Worm (Caenorhabditis elegans) whole organism, mixed stage, embryonic: ENCODE results near the gene byn-1.
A peak's percentile ranks its signal among the peaks of the same experiment; 100 is the strongest.

Experiments used
- ceh-39 ChIP-seq: fragments of 150-350 bp; optimal IDR thresholded peaks from 2 replicates; lab custom pipeline; 2014; ENCODE audit warnings: missing biosample characterization, missing genetic modification characterization
- ceh-43 ChIP-seq: fragments of 200-800 bp; sonication (Bioruptor generic); optimal IDR thresholded peaks from 2 replicates; lab custom pipeline; 2018; ENCODE audit warnings: mild to moderate bottlenecking, missing genetic modification characterization, moderate library complexity, missing compliant biosample characterization
- ceh-83 ChIP-seq: fragments of 200-800 bp; sonication (Bioruptor generic); optimal IDR thresholded peaks from 2 replicates; lab custom pipeline; 2018; ENCODE audit warnings: mild to moderate bottlenecking, missing genetic modification characterization, missing compliant biosample characterization
- ces-1 ChIP-seq: fragments of 150-350 bp; optimal IDR thresholded peaks from 2 replicates; lab custom pipeline; 2014; ENCODE audit warnings: missing biosample characterization, missing genetic modification reagents, missing genetic modification characterization
- cnd-1 ChIP-seq: fragments of 200-800 bp; sonication (Bioruptor generic); optimal IDR thresholded peaks from 2 replicates; lab custom pipeline; 2018; ENCODE audit warnings: mild to moderate bottlenecking, missing genetic modification characterization, missing compliant biosample characterization
- drap-1 ChIP-seq: fragments of 200-800 bp; sonication (Bioruptor generic); optimal IDR thresholded peaks from 3 replicates; lab custom pipeline; 2018; ENCODE audit warnings: mild to moderate bottlenecking, missing genetic modification characterization, missing compliant biosample characterization
- elt-1 ChIP-seq: sonication (generic microtip); optimal IDR thresholded peaks from 2 replicates; lab custom pipeline; 2017; ENCODE audit warnings: missing genetic modification characterization, mild to moderate bottlenecking, missing compliant biosample characterization, antibody characterized with exemption, moderate library complexity, borderline replicate concordance; ENCODE audit not compliant: insufficient read depth
- elt-3 ChIP-seq: fragments of 150-350 bp; optimal IDR thresholded peaks from 2 replicates; lab custom pipeline; 2014; ENCODE audit warnings: missing biosample characterization, missing genetic modification characterization
- ham-2 ChIP-seq: fragments of 200-800 bp; sonication (Bioruptor generic); optimal IDR thresholded peaks from 2 replicates; lab custom pipeline; 2018; ENCODE audit warnings: mild to moderate bottlenecking, missing genetic modification characterization, missing compliant biosample characterization
- hlh-1 ChIP-seq: fragments of 150-350 bp; optimal IDR thresholded peaks from 2 replicates; lab custom pipeline; 2014; ENCODE audit warnings: missing biosample characterization, missing genetic modification reagents, missing genetic modification characterization
- lin-13 ChIP-seq: fragments of 150-350 bp; optimal IDR thresholded peaks from 2 replicates; lab custom pipeline; 2014; ENCODE audit warnings: missing biosample characterization, missing genetic modification characterization
- lsy-2 ChIP-seq: fragments of 150-350 bp; optimal IDR thresholded peaks from 2 replicates; lab custom pipeline; 2014; ENCODE audit warnings: missing biosample characterization, missing genetic modification characterization
- mab-5 ChIP-seq: fragments of 150-350 bp; optimal IDR thresholded peaks from 2 replicates; lab custom pipeline; 2014; ENCODE audit warnings: missing biosample characterization, missing genetic modification characterization
- mls-2 ChIP-seq: sonication (generic microtip); optimal IDR thresholded peaks from 2 replicates; lab custom pipeline; 2016; ENCODE audit warnings: mild to moderate bottlenecking, missing genetic modification characterization, moderate library complexity, missing compliant biosample characterization
- nhr-12 ChIP-seq: fragments of 150-350 bp; optimal IDR thresholded peaks from 2 replicates; lab custom pipeline; 2014; ENCODE audit warnings: missing biosample characterization, missing genetic modification characterization
- nhr-237 ChIP-seq: fragments of 150-350 bp; optimal IDR thresholded peaks from 2 replicates; lab custom pipeline; 2014; ENCODE audit warnings: missing biosample characterization, missing genetic modification characterization
- nhr-28 ChIP-seq: fragments of 150-350 bp; optimal IDR thresholded peaks from 2 replicates; lab custom pipeline; 2014; ENCODE audit warnings: missing biosample characterization, missing genetic modification characterization
- nhr-76 ChIP-seq: sonication (generic microtip); optimal IDR thresholded peaks from 2 replicates; lab custom pipeline; 2017; ENCODE audit warnings: missing biosample characterization, missing genetic modification characterization
- pha-4 ChIP-seq: fragments of 150-350 bp; optimal IDR thresholded peaks from 2 replicates; lab custom pipeline; 2018; ENCODE audit warnings: missing biosample characterization, missing genetic modification reagents, missing genetic modification characterization
- snpc-4 ChIP-seq: fragments of 150-350 bp; optimal IDR thresholded peaks from 2 replicates; lab custom pipeline; 2014; ENCODE audit warnings: missing biosample characterization, missing genetic modification characterization
- sptf-1 ChIP-seq: sonication (generic microtip); optimal IDR thresholded peaks from 2 replicates; lab custom pipeline; 2017; ENCODE audit warnings: mild to moderate bottlenecking, missing genetic modification characterization, moderate library complexity, missing compliant biosample characterization
- tbx-8 ChIP-seq: fragments of 200-800 bp; sonication (Bioruptor generic); optimal IDR thresholded peaks from 2 replicates; lab custom pipeline; 2018; ENCODE audit warnings: mild to moderate bottlenecking, missing genetic modification characterization, moderate library complexity, missing compliant biosample characterization
- unc-120 ChIP-seq: sonication (generic microtip); optimal IDR thresholded peaks from 2 replicates; lab custom pipeline; 2017; ENCODE audit warnings: missing genetic modification characterization, missing compliant biosample characterization; ENCODE audit not compliant: poor library complexity, severe bottlenecking
- unc-39 ChIP-seq: fragments of 150-350 bp; optimal IDR thresholded peaks from 2 replicates; lab custom pipeline; 2014; ENCODE audit warnings: missing biosample characterization, missing genetic modification characterization
- unc-62 ChIP-seq: fragments of 150-350 bp; optimal IDR thresholded peaks from 2 replicates; lab custom pipeline; 2014; ENCODE audit warnings: missing biosample characterization, missing genetic modification reagents, missing genetic modification characterization
- ztf-11 ChIP-seq: fragments of 150-350 bp; optimal IDR thresholded peaks from 2 replicates; lab custom pipeline; 2014; ENCODE audit warnings: missing biosample characterization, missing genetic modification characterization

Gene byn-1

DNA sequence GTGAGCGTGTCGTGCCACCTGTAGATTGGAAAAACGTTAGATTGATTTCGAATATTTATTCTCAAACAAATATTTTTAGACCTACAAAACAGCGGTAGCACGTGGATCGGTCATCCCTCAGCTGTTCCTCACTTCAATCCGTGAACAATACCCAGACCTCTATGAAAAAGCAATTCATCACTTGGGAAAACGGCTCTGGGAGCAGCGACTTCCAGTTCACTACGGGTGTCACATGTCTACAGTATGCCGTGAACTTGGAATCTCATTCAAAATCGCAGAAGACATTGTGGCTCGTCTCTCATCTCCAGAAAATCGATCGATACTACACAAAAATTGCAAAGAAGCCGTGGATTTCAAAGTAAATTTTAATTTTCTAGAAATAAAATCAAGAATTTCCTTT lies 27.3 kb upstream of the byn-1 start:
- TF ChIP-seq ceh-39 (no peak), elt-1 (tag; lab: Kevin White, UChicago) (no peak), unc-62 (GFP tag; lab: Kevin White, UChicago) (no peak), unc-120 (tag; lab: Kevin White, UChicago) (no peak)

DNA sequence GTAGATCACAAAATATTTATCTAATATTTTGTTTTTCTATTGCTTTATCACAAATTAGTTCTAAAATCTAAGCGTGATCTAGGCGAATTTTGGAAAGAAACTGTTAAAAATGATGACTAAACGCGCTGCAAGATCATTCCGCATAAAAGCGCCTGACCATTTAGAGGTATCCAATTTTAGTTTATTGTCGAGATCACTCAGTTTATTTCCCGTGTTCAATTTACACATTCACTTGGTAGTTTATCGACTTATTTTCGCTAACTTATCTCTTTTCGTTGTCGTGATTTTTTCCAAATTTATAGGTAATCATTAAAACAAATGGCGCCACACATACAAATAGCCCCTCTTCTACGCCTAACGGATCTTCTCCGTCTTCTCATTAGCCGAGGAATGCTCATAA lies 25.4 kb upstream of the byn-1 start, which contains the start of gene T07E3.2:
T07E3.2 (plus strand) TSS at position 301 of the 400 bp plus-strand sequence.
- TF ChIP-seq tbx-8 (GFP tag; lab: Kevin White, UChicago): no peak
- no peak for TF ChIP-seq unc-120 (tag; lab: Kevin White, UChicago)
- TF ChIP-seq ztf-11 (tag; lab: Kevin White, UChicago): no peak
- no peak for TF ChIP-seq sptf-1 (tag; lab: Kevin White, UChicago)

DNA sequence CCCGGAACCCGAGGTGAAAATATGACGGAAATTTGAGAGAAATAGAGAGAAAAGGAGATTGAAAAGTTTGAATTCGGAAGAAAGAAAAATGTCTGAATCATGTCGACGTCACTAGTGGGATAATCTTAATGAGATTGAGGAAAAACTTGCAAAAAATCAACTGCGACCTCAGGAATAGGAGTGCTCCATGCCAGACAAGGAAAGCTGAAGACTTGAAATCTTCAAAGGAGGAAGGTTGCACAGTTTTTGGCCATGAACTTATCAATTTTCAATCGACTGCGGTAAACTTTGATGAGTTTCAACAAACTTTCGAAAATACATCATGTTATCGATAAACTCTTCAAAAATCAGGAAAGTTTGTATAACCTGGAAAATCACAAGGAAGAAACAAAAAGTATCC lies 19.4 kb upstream of the byn-1 start, which contains the start of gene pdf-1:
pdf-1 (minus strand) TSS at position 101 of the 400 bp plus-strand sequence.
- TF ChIP-seq tbx-8 (GFP tag; lab: Kevin White, UChicago) (no peak), pha-4 (tag; lab: Kevin White, UChicago) (no peak), unc-39 (tag; lab: Kevin White, UChicago) (no peak), elt-3 (tag; lab: Kevin White, UChicago) (no peak), snpc-4 (tag; lab: Kevin White, UChicago) (no peak), ceh-83 (GFP tag; lab: Kevin White, UChicago) (no peak), hlh-1 (tag; lab: Kevin White, UChicago) (no peak), nhr-28 (tag; lab: Kevin White, UChicago) (no peak), unc-62 (GFP tag; lab: Kevin White, UChicago) (no peak), mab-5 (tag; lab: Kevin White, UChicago) (no peak), cnd-1 (tag; lab: Kevin White, UChicago) (no peak)

DNA sequence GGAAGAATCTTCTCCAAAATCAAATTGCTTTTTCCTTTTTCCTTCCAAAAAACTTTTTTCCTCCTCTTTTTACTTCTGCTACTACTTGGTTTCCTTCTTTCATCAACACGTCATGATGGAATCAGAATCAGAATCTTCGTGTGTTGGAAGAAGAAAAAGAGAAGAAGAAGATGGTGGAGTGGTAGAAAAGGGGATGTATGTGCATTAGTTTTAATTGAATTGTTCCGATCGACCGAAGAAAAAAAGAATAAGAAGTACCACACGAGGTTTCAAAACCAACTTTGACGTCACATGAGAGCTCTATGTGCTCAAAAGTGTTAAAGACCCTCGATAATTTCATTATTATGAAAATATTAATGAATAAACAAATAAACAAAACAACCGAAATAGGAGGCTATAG lies 17.0 kb upstream of the byn-1 start:
- TF ChIP-seq drap-1 (GFP tag; lab: Kevin White, UChicago) (no peak), nhr-12 (tag; lab: Kevin White, UChicago) (no peak), ham-2 (GFP tag; lab: Kevin White, UChicago) (no peak), ceh-43 (no peak), ces-1 (peak; percentile 43), lsy-2 (tag; lab: Kevin White, UChicago) (no peak)

DNA sequence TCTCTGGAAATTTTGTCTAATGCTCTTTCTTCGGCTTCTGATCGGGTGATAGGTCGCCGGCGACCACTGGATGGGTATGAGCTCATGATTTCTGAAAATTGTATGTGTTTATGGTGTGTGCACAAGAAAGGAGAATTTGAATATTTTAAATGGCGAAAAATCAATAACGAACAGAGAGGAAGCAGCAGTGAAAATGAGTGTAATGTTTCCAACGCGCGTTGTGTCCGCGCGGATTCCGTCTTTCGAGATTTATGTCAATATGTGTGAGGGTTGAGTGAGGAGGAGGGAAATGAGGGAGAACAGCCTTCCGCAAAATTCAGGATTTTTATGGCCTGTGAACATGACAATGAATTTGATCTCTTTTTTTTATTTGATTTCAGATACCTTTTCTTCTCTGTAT lies 3.1 kb upstream of the byn-1 start, which contains the start of gene flap-1:
flap-1 (minus strand) TSS at position 101 of the 400 bp plus-strand sequence.
- no peak for TF ChIP-seq mls-2
- peak; percentile 41 for TF ChIP-seq pha-4 (tag; lab: Kevin White, UChicago)
- peak; percentile 38 for TF ChIP-seq hlh-1 (tag; lab: Kevin White, UChicago)

DNA sequence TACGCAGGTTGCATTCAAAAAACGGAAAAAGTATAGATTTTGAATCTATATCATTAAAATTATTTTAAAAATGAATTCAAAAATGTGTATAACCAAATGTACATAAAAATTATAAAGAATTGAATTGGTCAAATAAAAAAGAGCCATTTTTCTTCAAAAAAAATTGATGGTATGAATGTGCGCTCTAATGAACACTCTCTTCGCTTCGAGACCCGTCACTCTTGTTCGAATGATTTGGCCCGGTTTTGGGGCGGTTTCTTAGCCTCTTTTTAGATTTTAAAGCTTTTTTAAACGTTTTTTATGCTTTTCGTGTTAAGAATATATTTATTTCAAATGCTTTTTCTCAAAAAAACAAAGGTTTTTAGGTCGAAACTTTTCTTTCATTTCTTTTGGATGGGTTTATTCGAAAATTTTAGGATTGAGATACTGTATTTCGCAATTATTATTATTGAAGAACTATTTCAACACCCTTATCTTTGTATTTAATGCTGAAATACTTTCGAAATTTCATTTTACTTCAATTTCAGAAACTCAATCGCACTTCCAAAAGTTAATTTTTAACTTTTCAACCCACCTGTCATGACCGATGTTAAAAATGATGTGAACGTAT lies 2.1 kb upstream of the byn-1 start, which contains the start of gene inf-1:
inf-1 (plus strand) TSS at position 577 of the 610 bp plus-strand sequence.
- TF ChIP-seq ztf-11 (tag; lab: Kevin White, UChicago) (no peak), nhr-237 (peak; percentile 28), ceh-39 (no peak), lsy-2 (tag; lab: Kevin White, UChicago) (peak; percentile 52), mls-2 (no peak), nhr-76 (tag; lab: Kevin White, UChicago) (no peak)
- TF ChIP-seq, all 35 proteins: peak for 2

DNA sequence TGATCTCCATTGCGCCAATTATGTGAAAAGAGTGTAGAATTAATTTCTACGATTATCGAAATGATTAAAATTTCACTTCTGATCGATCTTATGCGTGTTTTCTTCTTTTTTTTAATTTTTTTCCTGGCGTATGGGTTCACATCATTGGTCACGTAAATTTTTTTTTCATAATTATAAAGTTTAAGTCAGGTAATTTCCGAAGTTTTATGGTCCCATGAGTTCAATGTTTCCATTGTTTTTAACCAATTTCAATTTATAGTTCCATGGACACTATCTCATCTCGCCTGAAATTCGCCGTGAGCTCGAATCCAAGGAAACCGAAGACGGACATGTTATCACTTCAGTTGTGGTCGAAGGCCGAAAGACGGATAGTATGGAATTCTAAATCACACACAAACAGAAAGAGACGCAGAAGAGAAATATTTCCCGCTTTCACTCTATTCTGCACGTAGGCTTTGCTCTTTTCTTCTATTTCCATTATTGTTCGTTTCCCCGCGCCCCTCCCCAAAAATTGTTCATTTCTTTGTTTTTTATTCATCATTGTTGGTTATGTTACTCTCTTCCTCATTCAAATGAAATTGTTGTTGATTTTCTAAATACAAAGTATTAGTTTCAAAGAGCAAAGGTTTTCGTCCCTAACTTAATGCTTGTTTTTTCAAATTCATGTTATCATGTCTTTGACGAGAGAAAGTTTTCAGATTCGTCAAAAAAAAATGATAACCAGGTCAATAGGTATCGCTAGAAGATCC lies 3.6 kb downstream of the byn-1 start, which contains the start of the genes F57B9.8 and coq-2:
F57B9.8 (minus strand) TSS at position 51 of the 749 bp plus-strand sequence.
coq-2 (plus strand) TSS at position 699 of the 749 bp plus-strand sequence.
- TF ChIP-seq sptf-1 (tag; lab: Kevin White, UChicago): no peak
- no peak for TF ChIP-seq lin-13 (tag; lab: Kevin White, UChicago)
- no peak for TF ChIP-seq elt-1 (tag; lab: Kevin White, UChicago)
- no peak for TF ChIP-seq unc-120 (tag; lab: Kevin White, UChicago)
